Worm (Caenorhabditis elegans): Measurements from ENCODE around the gene C46E10.8.
"Not testable (repeated sequence)": the region's sequence is repeated elsewhere in the genome, so short reads cannot be mapped to it uniquely, and the experiment has no call there.

The C46E10.8 gene

ce11 chrII:3727996-3728395 is at the start of gene C46E10.8:
TSS of gene C46E10.8 (minus strand) at chrII:3728096.
- no peak for TF ChIP-seq him-1 (tag; optimal IDR thresholded peaks at IDR 0.05)
- TF ChIP-seq dao-5 (tag; optimal IDR thresholded peaks at IDR 0.05), result no peak
- TF ChIP-seq W03F9.2 (tag; optimal IDR thresholded peaks at IDR 0.05), result no peak

- no peak for TF ChIP-seq W03F9.2 (tag; optimal IDR thresholded peaks at IDR 0.05)
- no peak for TF ChIP-seq dao-5 (tag; optimal IDR thresholded peaks at IDR 0.05)
- no peak for TF ChIP-seq him-1 (tag; optimal IDR thresholded peaks at IDR 0.05)
These were observed 47.8 kb upstream of the C46E10.8 start, which contains the start of gene T24E12.3 for ce11 chrII:3775719-3776118. TSS of gene T24E12.3 (plus strand) at chrII:3776019.

ce11 chrII:3773130-3773529 is 45.2 kb upstream of the C46E10.8 start, which contains the start of gene T24E12.10:
TSS of gene T24E12.10 (minus strand) at chrII:3773230.
- TF ChIP-seq W03F9.2 (tag; optimal IDR thresholded peaks at IDR 0.05), result no peak
- no peak for TF ChIP-seq him-1 (tag; optimal IDR thresholded peaks at IDR 0.05)
- no peak for TF ChIP-seq dao-5 (tag; optimal IDR thresholded peaks at IDR 0.05)

- TF ChIP-seq him-1 (tag; optimal IDR thresholded peaks at IDR 0.05), result no peak
These were observed 43.7 kb upstream of the C46E10.8 start for ce11 chrII:3771640-3772039.

ce11 chrII:3764486-3764885 is 36.6 kb upstream of the C46E10.8 start, which contains the start of gene srx-112:
TSS of gene srx-112 (minus strand) at chrII:3764586.
- TF ChIP-seq W03F9.2 (tag; optimal IDR thresholded peaks at IDR 0.05), result no peak
- no peak for TF ChIP-seq dao-5 (tag; optimal IDR thresholded peaks at IDR 0.05)
- TF ChIP-seq him-1 (tag; optimal IDR thresholded peaks at IDR 0.05), result no peak

ce11 chrII:3761599-3761998 is 33.7 kb upstream of the C46E10.8 start, which contains the start of gene T24E12.6:
TSS of gene T24E12.6 (minus strand) at chrII:3761699.
- TF ChIP-seq W03F9.2, him-1, dao-5 (tag; optimal IDR thresholded peaks at IDR 0.05): not testable (repeated sequence)

- TF ChIP-seq dao-5 (tag; optimal IDR thresholded peaks at IDR 0.05), result no peak
- TF ChIP-seq W03F9.2 (tag; optimal IDR thresholded peaks at IDR 0.05), result no peak
- TF ChIP-seq him-1 (tag; optimal IDR thresholded peaks at IDR 0.05), result no peak
These were observed 31.1 kb upstream of the C46E10.8 start, which contains the start of gene T24E12.12 for ce11 chrII:3759010-3759409. TSS of gene T24E12.12 (plus strand) at chrII:3759290.

- TF ChIP-seq dao-5 (tag; optimal IDR thresholded peaks at IDR 0.05), result no peak
- TF ChIP-seq him-1 (tag; optimal IDR thresholded peaks at IDR 0.05), result no peak
- no peak for TF ChIP-seq W03F9.2 (tag; optimal IDR thresholded peaks at IDR 0.05)
These were observed 29.6 kb upstream of the C46E10.8 start, which contains the start of gene srx-111 for ce11 chrII:3757499-3757898. TSS of gene srx-111 (plus strand) at chrII:3757799.

- TF ChIP-seq him-1 (tag; optimal IDR thresholded peaks at IDR 0.05) (no peak), W03F9.2 (tag; optimal IDR thresholded peaks at IDR 0.05) (no peak), dao-5 (tag; optimal IDR thresholded peaks at IDR 0.05) (no peak)
These were observed 25.7 kb upstream of the C46E10.8 start, which contains the start of gene rcd-1 for ce11 chrII:3753598-3753997. TSS of gene rcd-1 (plus strand) at chrII:3753898.

ce11 chrII:3752184-3752583 is 24.3 kb upstream of the C46E10.8 start, which contains the start of gene sdz-11:
TSS of gene sdz-11 (minus strand) at chrII:3752284.
- TF ChIP-seq dao-5 (tag; optimal IDR thresholded peaks at IDR 0.05) (no peak), W03F9.2 (tag; optimal IDR thresholded peaks at IDR 0.05) (no peak), him-1 (tag; optimal IDR thresholded peaks at IDR 0.05) (no peak)

ce11 chrII:3750685-3751084 is 22.8 kb upstream of the C46E10.8 start, which contains the start of gene fbxb-91:
TSS of gene fbxb-91 (minus strand) at chrII:3750785.
- TF ChIP-seq dao-5 (tag; optimal IDR thresholded peaks at IDR 0.05) (no peak), W03F9.2 (tag; optimal IDR thresholded peaks at IDR 0.05) (no peak), him-1 (tag; optimal IDR thresholded peaks at IDR 0.05) (no peak)

- TF ChIP-seq dao-5 (tag; optimal IDR thresholded peaks at IDR 0.05) (no peak), him-1 (tag; optimal IDR thresholded peaks at IDR 0.05) (no peak), W03F9.2 (tag; optimal IDR thresholded peaks at IDR 0.05) (no peak)
These were observed 20.8 kb upstream of the C46E10.8 start, which contains the start of gene fbxb-90 for ce11 chrII:3748719-3749118. TSS of gene fbxb-90 (minus strand) at chrII:3748819.

ce11 chrII:3747405-3747804 is 19.5 kb upstream of the C46E10.8 start, which contains the start of gene fbxb-92:
TSS of gene fbxb-92 (minus strand) at chrII:3747505.
- TF ChIP-seq W03F9.2 (tag; optimal IDR thresholded peaks at IDR 0.05), result no peak
- no peak for TF ChIP-seq dao-5 (tag; optimal IDR thresholded peaks at IDR 0.05)
- no peak for TF ChIP-seq him-1 (tag; optimal IDR thresholded peaks at IDR 0.05)

ce11 chrII:3743684-3744200 is 15.8 kb upstream of the C46E10.8 start, which contains the start of gene nta-1:
TSS of gene nta-1 (minus strand) at chrII:3743814.
- TF ChIP-seq dao-5 (tag; optimal IDR thresholded peaks at IDR 0.05), result no peak
- no peak for TF ChIP-seq him-1 (tag; optimal IDR thresholded peaks at IDR 0.05)
- no peak for TF ChIP-seq W03F9.2 (tag; optimal IDR thresholded peaks at IDR 0.05)
